Worm (Caenorhabditis elegans): ENCODE measurements around the gene tag-153.

The tag-153 gene

DNA sequence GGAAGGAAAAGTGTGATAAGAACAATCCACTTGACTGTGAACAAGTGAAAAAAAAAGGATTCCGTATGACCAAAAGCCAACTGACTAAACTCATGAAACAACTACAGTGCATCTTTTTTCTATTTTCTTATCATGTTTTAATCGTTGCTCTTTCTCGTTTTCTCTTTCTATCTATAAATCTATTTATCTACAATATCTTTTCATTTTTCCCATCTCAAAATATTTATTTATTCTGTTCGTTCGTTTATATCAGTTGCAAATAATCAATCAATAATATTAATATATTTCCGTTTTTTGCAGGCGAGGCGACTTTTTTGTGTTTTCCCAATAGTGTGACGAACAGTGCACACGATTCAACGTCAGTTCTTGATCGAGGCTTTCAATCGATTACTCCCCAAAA is 25.6 kb upstream of the tag-153 start, which contains the start of gene F44A2.5:
F44A2.5 (plus strand) TSS at position 301 of the 400 bp plus-strand sequence.
- TF ChIP-seq zip-4 (GFP tag; optimal IDR thresholded peaks at IDR 0.05) (no peak), lin-13 (GFP tag; optimal IDR thresholded peaks at IDR 0.05) (no peak), nhr-85 (tag) (no peak), mdl-1 (tag; optimal IDR thresholded peaks at IDR 0.05) (no peak), mab-9 (GFP tag; IDR thresholded peaks at IDR 0.05) (no peak), jun-1 (tag; optimal IDR thresholded peaks at IDR 0.05) (no peak), hlh-17 (GFP tag; optimal IDR thresholded peaks at IDR 0.05; ENCODE audit: borderline replicate concordance) (no peak), nhr-12 (tag; optimal IDR thresholded peaks at IDR 0.05) (no peak), unc-130 (tag; optimal IDR thresholded peaks at IDR 0.05) (no peak), lin-35 (GFP tag; optimal IDR thresholded peaks at IDR 0.05) (no peak), skn-1 (tag; optimal IDR thresholded peaks at IDR 0.05) (no peak), unc-98 (GFP tag; IDR thresholded peaks at IDR 0.05) (no peak), Y116A8C.19 (tag; optimal IDR thresholded peaks at IDR 0.05; ENCODE audit: borderline replicate concordance) (no peak), ztf-11 (tag; optimal IDR thresholded peaks at IDR 0.05) (no peak), nhr-20 (tag; optimal IDR thresholded peaks at IDR 0.05) (no peak), nhr-237 (tag; optimal IDR thresholded peaks at IDR 0.05) (no peak), snpc-4 (tag; optimal IDR thresholded peaks at IDR 0.05) (no peak), ama-1 (optimal IDR thresholded peaks at IDR 0.05) (no peak), unc-62 (GFP tag; optimal IDR thresholded peaks at IDR 0.05) (no peak), zag-1 (tag; optimal IDR thresholded peaks at IDR 0.05) (no peak)

DNA sequence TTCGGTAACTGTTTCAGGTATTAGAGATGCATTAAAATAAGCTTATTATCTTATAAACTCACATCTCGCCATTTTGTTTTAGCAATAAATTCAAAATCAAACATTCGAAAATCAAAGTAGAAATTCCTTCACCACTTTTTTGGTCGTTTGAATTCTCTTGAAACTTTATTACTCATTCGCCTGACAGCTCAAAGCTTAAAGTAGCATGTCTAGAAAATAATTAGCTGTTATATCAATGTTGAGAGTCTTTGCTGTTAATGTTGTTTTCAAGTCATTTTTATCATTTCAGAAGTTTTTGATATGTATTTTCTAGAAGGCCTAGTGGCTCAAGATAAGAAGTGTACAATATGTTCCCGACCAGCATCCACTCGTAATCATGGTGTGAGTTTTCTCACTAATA is 19.9 kb upstream of the tag-153 start, which contains the start of gene nhr-39:
nhr-39 (plus strand) TSS at position 301 of the 400 bp plus-strand sequence.
- TF ChIP-seq zip-4 (GFP tag; optimal IDR thresholded peaks at IDR 0.05) = no peak
- no peak for TF ChIP-seq fos-1 (tag; optimal IDR thresholded peaks at IDR 0.05)
- no peak for TF ChIP-seq mep-1 (tag; optimal IDR thresholded peaks at IDR 0.05)
- TF ChIP-seq rnt-1 (tag; optimal IDR thresholded peaks at IDR 0.05) = no peak

DNA sequence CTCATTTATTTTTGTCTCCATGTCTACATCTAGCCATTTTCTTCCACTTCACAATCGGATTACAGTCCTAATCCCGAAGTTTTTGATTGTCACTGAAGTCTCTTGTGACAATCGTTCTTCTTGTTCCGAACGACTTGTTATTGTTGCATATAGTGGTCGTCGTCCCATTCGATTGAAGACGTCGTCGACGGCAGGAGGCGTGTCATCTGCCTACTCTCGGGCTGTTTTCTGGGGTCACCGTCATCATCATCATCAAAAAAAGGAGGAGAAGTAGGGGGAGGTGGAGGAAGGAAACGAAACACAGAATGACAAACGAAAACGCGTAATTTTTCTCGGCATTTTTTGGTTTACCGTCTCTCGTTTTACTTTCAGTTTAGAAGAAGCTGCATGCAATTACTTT is 17.8 kb upstream of the tag-153 start, which contains the start of gene F44A2.3:
F44A2.3 (plus strand) TSS at position 301 of the 400 bp plus-strand sequence.
- TF ChIP-seq efl-1 (optimal IDR thresholded peaks at IDR 0.05) (no peak), efl-1 (GFP tag; optimal IDR thresholded peaks at IDR 0.05 in 1 of 2) (peak in 1 of 2 experiments; percentile 29), blmp-1 (tag; optimal IDR thresholded peaks at IDR 0.05) (peak; percentile 26), C34B4.2 (tag; optimal IDR thresholded peaks at IDR 0.05) (no peak)

DNA sequence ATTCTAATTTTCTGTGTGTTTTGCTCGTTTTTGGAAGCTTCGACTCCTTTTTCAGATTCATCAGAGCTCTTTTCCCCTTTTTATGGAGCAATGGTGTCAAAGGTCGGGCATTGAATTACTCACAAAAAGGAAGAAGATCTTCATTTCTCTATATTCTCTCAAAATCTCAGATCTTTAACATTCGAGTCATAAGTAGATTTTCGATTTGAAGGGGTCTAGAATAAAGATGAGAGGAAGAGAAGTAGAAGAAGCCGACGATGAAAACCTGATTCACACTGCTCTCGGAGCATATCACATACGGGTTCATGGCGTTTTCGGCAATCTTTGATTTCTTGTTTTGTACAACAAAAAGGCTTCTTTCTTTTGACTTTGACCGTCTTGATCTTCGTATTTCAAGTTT is 10.5 kb upstream of the tag-153 start:
- peak; percentile 85 for TF ChIP-seq fkh-10 (GFP tag; optimal IDR thresholded peaks at IDR 0.05)
- no peak for TF ChIP-seq lsy-2 (tag; optimal IDR thresholded peaks at IDR 0.05)
- TF ChIP-seq nhr-71 (tag; optimal IDR thresholded peaks at IDR 0.05) = no peak
- TF ChIP-seq efl-1 (optimal IDR thresholded peaks at IDR 0.05) = no peak
- TF ChIP-seq efl-1 (GFP tag; optimal IDR thresholded peaks at IDR 0.05 in 1 of 2) = peak in 1 of 2 experiments; percentile 59
- no peak for TF ChIP-seq C16A3.4 (tag; optimal IDR thresholded peaks at IDR 0.05)
- TF ChIP-seq lin-14 (GFP tag; optimal IDR thresholded peaks at IDR 0.05) = peak; percentile 24

DNA sequence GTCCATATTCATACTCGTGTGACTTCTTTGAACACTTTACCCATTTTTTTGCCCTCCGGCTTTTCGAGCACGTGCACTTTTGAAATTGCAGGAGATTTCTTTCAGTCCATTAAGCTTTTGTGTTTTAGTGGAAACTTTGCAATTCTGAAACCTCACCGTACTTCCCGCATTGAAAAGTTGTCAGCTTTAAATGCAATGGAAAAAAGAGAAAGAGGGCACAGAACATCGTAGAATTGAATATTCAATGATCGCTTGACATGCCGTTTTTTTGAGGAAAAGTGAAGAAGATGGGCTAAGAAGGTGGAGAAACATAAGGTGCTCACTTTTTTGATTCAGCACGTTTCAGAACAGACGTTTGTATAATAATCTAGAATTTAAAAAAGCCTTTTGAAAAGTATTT is 8.5 kb upstream of the tag-153 start:
- TF ChIP-seq skn-1 (tag; optimal IDR thresholded peaks at IDR 0.05) (no peak), snpc-4 (tag; optimal IDR thresholded peaks at IDR 0.05) (no peak), unc-98 (GFP tag; IDR thresholded peaks at IDR 0.05) (no peak), fos-1 (tag; optimal IDR thresholded peaks at IDR 0.05) (no peak), xbp-1 (tag; optimal IDR thresholded peaks at IDR 0.05) (no peak), nhr-85 (tag) (no peak), fkh-4 (tag; optimal IDR thresholded peaks at IDR 0.05; ENCODE audit: borderline replicate concordance) (no peak), nhr-71 (tag; optimal IDR thresholded peaks at IDR 0.05) (no peak), pag-3 (tag; optimal IDR thresholded peaks at IDR 0.05; ENCODE audit: borderline replicate concordance, insufficient read depth) (no peak), mdl-1 (tag; optimal IDR thresholded peaks at IDR 0.05) (no peak), egl-27 (tag; optimal IDR thresholded peaks at IDR 0.05) (no peak), sox-4 (tag; optimal IDR thresholded peaks at IDR 0.05) (no peak)

Data from whole organism, L1 larva.